Fruit fly (Drosophila melanogaster) whole organism: ENCODE measurements around the gene E5.
A peak's percentile ranks its signal among the peaks of the same experiment; 100 is the strongest.

ENCODE experiments used
- CG8478 ChIP-seq: fragments of >200 bp; optimal IDR thresholded peaks from 2 replicates; lab custom pipeline; 2018; ENCODE audit warnings: inconsistent platforms
- Dll ChIP-seq: fragments of >200 bp; optimal IDR thresholded peaks from 2 replicates; lab custom pipeline; 2017
- EcR ChIP-seq, 2 experiments: fragments of >200 bp; optimal IDR thresholded peaks; 2 replicates each; lab custom pipeline; 2017; ENCODE audit warnings: missing biosample characterization in 2 of 2, missing genetic modification characterization in 2 of 2, missing genetic modification reagents in 2 of 2
- pan ChIP-seq: fragments of >200 bp; optimal IDR thresholded peaks from 2 replicates; lab custom pipeline; 2017
- usp ChIP-seq: fragments of >200 bp; optimal IDR thresholded peaks from 2 replicates; lab custom pipeline; 2017; ENCODE audit warnings: missing biosample characterization, missing genetic modification characterization, mixed read lengths

DNA sequence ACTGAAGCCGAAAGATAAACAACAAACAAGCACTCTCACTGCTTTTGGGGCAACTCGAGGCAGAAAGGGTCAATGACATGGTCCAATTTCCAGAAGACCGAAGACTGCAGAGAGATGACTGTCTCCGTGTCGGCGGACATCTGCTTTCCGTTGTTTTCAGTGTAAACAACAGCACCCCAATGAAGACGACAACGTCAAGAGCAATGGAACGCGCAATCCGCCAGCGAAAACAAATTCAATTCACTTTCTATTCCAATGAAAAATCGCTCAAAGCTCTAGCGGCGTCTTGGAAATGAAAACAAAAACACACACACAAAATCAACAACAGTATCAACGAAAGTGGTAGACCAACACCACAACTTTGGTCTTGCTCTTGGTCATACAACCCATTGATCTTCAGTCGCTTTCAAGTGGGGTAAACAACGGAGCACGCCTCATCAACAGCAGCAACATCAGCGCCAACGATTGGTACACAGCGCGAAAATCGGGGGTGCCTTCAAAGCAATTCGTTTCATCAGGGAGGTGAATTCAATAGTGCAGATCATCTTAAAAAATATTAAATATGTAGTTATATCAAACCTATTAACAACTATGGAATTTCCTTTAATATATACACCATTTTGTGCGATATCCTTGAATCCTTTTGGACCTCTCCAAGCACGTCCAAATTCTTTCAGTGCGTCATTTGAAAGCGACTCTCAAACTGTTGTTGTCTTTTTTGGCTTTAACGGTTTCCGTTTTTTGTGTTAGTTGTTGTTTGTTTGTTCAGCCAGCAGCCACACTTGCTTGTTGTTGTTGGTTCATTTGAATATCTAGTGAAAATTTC is 57.0 kb downstream of the E5 start:
- TF ChIP-seq Dll (lab: Kevin White, UChicago) (no peak), usp (GFP tag; lab: Kevin White, UChicago) (no peak), EcR (GFP tag; optimal IDR thresholded peaks at IDR 0.05; lab: Kevin White, UChicago) (peak in 1 of 2 experiments; percentile 28), CG8478 (lab: Kevin White, UChicago) (no peak), pan (lab: Kevin White, UChicago) (no peak)
